Fruit fly (Drosophila melanogaster) whole organism, embryonic: Measurements from ENCODE around the gene CG17109.
A peak's percentile ranks its signal among the peaks of the same experiment; 100 is the strongest.

Source experiments
- CG10543 ChIP-seq: fragments of 200-800 bp; sonication (Bioruptor generic); optimal IDR thresholded peaks from 3 replicates; lab custom pipeline; 2017; ENCODE audit warnings: missing biosample characterization, mild to moderate bottlenecking, missing genetic modification characterization, moderate library complexity
- CG10979 ChIP-seq: fragments of 200-800 bp; sonication (Bioruptor generic); optimal IDR thresholded peaks from 2 replicates; lab custom pipeline; 2018; ENCODE audit warnings: missing biosample characterization, mild to moderate bottlenecking, missing genetic modification characterization, moderate library complexity
- CG11085 ChIP-seq: fragments of 200-800 bp; sonication (Bioruptor generic); IDR thresholded peaks from 2 replicates; pipeline ENCODE4 v1.3.6; 2022; ENCODE audit warnings: missing biosample characterization, missing genetic modification characterization
- CG11723 ChIP-seq: fragments of 200-800 bp; sonication (Bioruptor generic); optimal IDR thresholded peaks from 2 replicates; lab custom pipeline; 2017; ENCODE audit warnings: missing biosample characterization, mild to moderate bottlenecking, missing genetic modification characterization
- CG12219 ChIP-seq: fragments of 200-800 bp; sonication (Bioruptor generic); optimal IDR thresholded peaks from 3 replicates; lab custom pipeline; 2018; ENCODE audit warnings: missing biosample characterization, mild to moderate bottlenecking, missing genetic modification characterization
- CG13894 ChIP-seq: fragments of 200-800 bp; sonication (Bioruptor generic); optimal IDR thresholded peaks from 3 replicates; lab custom pipeline; 2018; ENCODE audit warnings: missing biosample characterization, mild to moderate bottlenecking, missing genetic modification characterization, moderate library complexity
- CG14050 ChIP-seq: fragments of 200-800 bp; sonication (Bioruptor generic); IDR thresholded peaks from 3 replicates; pipeline ENCODE4 v1.3.6; 2022; ENCODE audit warnings: missing biosample characterization, missing genetic modification characterization
- CG15073 ChIP-seq: fragments of 200-800 bp; sonication (Bioruptor generic); optimal IDR thresholded peaks from 2 replicates; lab custom pipeline; 2016; ENCODE audit warnings: missing biosample characterization, missing genetic modification characterization
- CG15696 ChIP-seq: fragments of 200-800 bp; sonication (Bioruptor generic); optimal IDR thresholded peaks from 2 replicates; lab custom pipeline; 2019; ENCODE audit warnings: missing biosample characterization, mild to moderate bottlenecking, missing genetic modification characterization, moderate library complexity
- CG17328 ChIP-seq: fragments of 200-800 bp; sonication (Bioruptor generic); IDR thresholded peaks from 2 replicates; pipeline ENCODE4 v1.3.6; 2022; ENCODE audit warnings: missing biosample characterization, missing genetic modification characterization
- CG17359 ChIP-seq: fragments of 200-800 bp; sonication (Bioruptor generic); optimal IDR thresholded peaks from 3 replicates; lab custom pipeline; 2018; ENCODE audit warnings: missing biosample characterization, mild to moderate bottlenecking, missing genetic modification characterization, moderate library complexity
- CG17912 ChIP-seq: fragments of 200-800 bp; sonication (Bioruptor generic); optimal IDR thresholded peaks from 2 replicates; lab custom pipeline; 2018; ENCODE audit warnings: missing biosample characterization, mild to moderate bottlenecking, missing genetic modification characterization
- CG18262 ChIP-seq: fragments of 200-800 bp; optimal IDR thresholded peaks from 3 replicates; lab custom pipeline; 2019; ENCODE audit warnings: missing biosample characterization, mild to moderate bottlenecking, missing genetic modification characterization, moderate library complexity
- CG18599 ChIP-seq: fragments of 200-800 bp; sonication (Bioruptor generic); optimal IDR thresholded peaks from 3 replicates; lab custom pipeline; 2017; ENCODE audit warnings: missing biosample characterization, missing genetic modification characterization, mild to moderate bottlenecking, moderate library complexity, missing genetic modification reagents
- CG2875 ChIP-seq: fragments of 200-800 bp; sonication (Bioruptor generic); optimal IDR thresholded peaks from 2 replicates; lab custom pipeline; 2017; ENCODE audit warnings: missing biosample characterization, mild to moderate bottlenecking, missing genetic modification characterization, missing genetic modification reagents
- CG34422 ChIP-seq: fragments of 200-800 bp; sonication (Bioruptor generic); IDR thresholded peaks from 3 replicates; pipeline ENCODE4 v1.3.6; 2022; ENCODE audit warnings: missing biosample characterization, missing genetic modification characterization
- CG3726 ChIP-seq: fragments of 200-800 bp; sonication (Bioruptor generic); IDR thresholded peaks from 3 replicates; pipeline ENCODE4, ENCODE4 v1.3.6; 2022; ENCODE audit warnings: missing biosample characterization, missing genetic modification characterization
- CG4820 ChIP-seq: fragments of 200-800 bp; sonication (Bioruptor generic); optimal IDR thresholded peaks from 3 replicates; lab custom pipeline; 2016; ENCODE audit warnings: missing biosample characterization, missing genetic modification characterization
- CG4854 ChIP-seq: fragments of 200-800 bp; sonication (Bioruptor generic); optimal IDR thresholded peaks from 2 replicates; lab custom pipeline; 2016; ENCODE audit warnings: missing biosample characterization, missing genetic modification characterization, inconsistent platforms
- CG6689 ChIP-seq: fragments of 200-800 bp; sonication (Bioruptor generic); IDR thresholded peaks from 2 replicates; pipeline ENCODE4 v1.3.6; 2022; ENCODE audit warnings: missing biosample characterization, missing genetic modification characterization
- CG7357 ChIP-seq: fragments of 200-800 bp; sonication (Bioruptor generic); IDR thresholded peaks from 3 replicates; pipeline ENCODE4 v1.3.6; 2022; ENCODE audit warnings: missing biosample characterization, missing genetic modification characterization
- CG8944 ChIP-seq: fragments of 200-800 bp; sonication (Bioruptor generic); optimal IDR thresholded peaks from 3 replicates; lab custom pipeline; 2016; ENCODE audit warnings: missing biosample characterization, missing genetic modification characterization
- CG9437 ChIP-seq: fragments of 200-800 bp; sonication (Bioruptor generic); optimal IDR thresholded peaks from 2 replicates; lab custom pipeline; 2018; ENCODE audit warnings: missing biosample characterization, mild to moderate bottlenecking, missing genetic modification characterization
- CHES-1-like ChIP-seq: fragments of 200-800 bp; sonication (Bioruptor generic); optimal IDR thresholded peaks from 2 replicates; lab custom pipeline; 2016; ENCODE audit warnings: missing biosample characterization, missing genetic modification characterization
- Camta ChIP-seq: fragments of 200-800 bp; sonication (Bioruptor generic); optimal IDR thresholded peaks from 2 replicates; lab custom pipeline; 2016; ENCODE audit warnings: missing biosample characterization, missing genetic modification characterization
- CkIIα-i1 ChIP-seq: fragments of 200-800 bp; sonication (Bioruptor generic); IDR thresholded peaks from 2 replicates; pipeline ENCODE4 v1.3.6; 2022; ENCODE audit warnings: missing biosample characterization, missing genetic modification characterization
- Dad ChIP-seq: fragments of 200-800 bp; sonication (Bioruptor generic); optimal IDR thresholded peaks from 3 replicates; lab custom pipeline; 2016; ENCODE audit warnings: missing biosample characterization, missing genetic modification characterization
- Ets97D ChIP-seq: fragments of 200-800 bp; sonication (Bioruptor generic); optimal IDR thresholded peaks from 3 replicates; lab custom pipeline; 2016; ENCODE audit warnings: missing biosample characterization, missing genetic modification characterization
- HHEX ChIP-seq: fragments of 200-800 bp; sonication (Bioruptor generic); optimal IDR thresholded peaks from 3 replicates; lab custom pipeline; 2017; ENCODE audit warnings: missing biosample characterization, mild to moderate bottlenecking, missing genetic modification characterization, missing genetic modification reagents
- Lpt ChIP-seq: fragments of >200 bp; optimal IDR thresholded peaks from 2 replicates; lab custom pipeline; 2018; ENCODE audit warnings: missing biosample characterization, missing genetic modification characterization
- Ssrp ChIP-seq: fragments of 200-800 bp; sonication (Bioruptor generic); optimal IDR thresholded peaks from 2 replicates; lab custom pipeline; 2018; ENCODE audit warnings: missing biosample characterization, mild to moderate bottlenecking, missing genetic modification characterization, moderate library complexity
- Xbp1 ChIP-seq: fragments of 200-800 bp; sonication (Bioruptor generic); optimal IDR thresholded peaks from 3 replicates; lab custom pipeline; 2016; ENCODE audit warnings: missing biosample characterization, mild to moderate bottlenecking, missing genetic modification characterization
- bab2 ChIP-seq: fragments of 200-800 bp; sonication (Bioruptor generic); optimal IDR thresholded peaks from 2 replicates; lab custom pipeline; 2016; ENCODE audit warnings: missing biosample characterization, missing genetic modification characterization
- cg ChIP-seq: fragments of 200-800 bp; sonication (Bioruptor generic); optimal IDR thresholded peaks from 3 replicates; lab custom pipeline; 2019; ENCODE audit warnings: missing biosample characterization, mild to moderate bottlenecking, missing genetic modification characterization, moderate library complexity
- chm ChIP-seq: fragments of 200-800 bp; sonication (Bioruptor generic); IDR thresholded peaks from 2 replicates; pipeline ENCODE4 v1.3.6; 2022; ENCODE audit warnings: missing biosample characterization, missing genetic modification characterization
- ci ChIP-seq: fragments of 200-800 bp; sonication (Bioruptor generic); IDR thresholded peaks from 3 replicates; pipeline ENCODE4 v1.3.6; 2022; ENCODE audit warnings: missing biosample characterization, missing genetic modification characterization
- grau ChIP-seq: fragments of 200-800 bp; optimal IDR thresholded peaks from 3 replicates; lab custom pipeline; 2019; ENCODE audit warnings: missing biosample characterization, mild to moderate bottlenecking, missing genetic modification characterization, moderate library complexity
- gro ChIP-seq: fragments of 200-800 bp; sonication (Bioruptor generic); optimal IDR thresholded peaks from 2 replicates; lab custom pipeline; 2016; ENCODE audit warnings: missing biosample characterization, missing genetic modification characterization
- hth ChIP-seq: fragments of >200 bp; optimal IDR thresholded peaks from 2 replicates; lab custom pipeline; 2017; ENCODE audit warnings: inconsistent platforms
- insv ChIP-seq, 2 experiments: fragments of 200-800 bp; sonication (Bioruptor generic); optimal IDR thresholded peaks; 3 replicates each; lab custom pipeline; 2016 to 2018; ENCODE audit warnings: missing biosample characterization in 2 of 2, missing genetic modification characterization in 2 of 2
- luna ChIP-seq: fragments of 200-800 bp; sonication (Bioruptor generic); optimal IDR thresholded peaks from 2 replicates; lab custom pipeline; 2016; ENCODE audit warnings: missing biosample characterization, missing genetic modification characterization
- maf-S ChIP-seq: fragments of 200-800 bp; sonication (Bioruptor generic); optimal IDR thresholded peaks from 2 replicates; lab custom pipeline; 2016; ENCODE audit warnings: missing biosample characterization, missing genetic modification characterization
- nerfin-2 ChIP-seq: fragments of 200-800 bp; sonication (Bioruptor generic); IDR thresholded peaks from 2 replicates; pipeline ENCODE4 v1.3.6; 2022; ENCODE audit warnings: missing biosample characterization, missing genetic modification characterization; ENCODE audit not compliant: partially characterized antibody
- pho ChIP-seq: fragments of 200-800 bp; sonication (Bioruptor generic); optimal IDR thresholded peaks from 2 replicates; lab custom pipeline; 2016; ENCODE audit warnings: missing biosample characterization, missing genetic modification characterization
- slbo ChIP-seq: fragments of 200-800 bp; sonication (Bioruptor generic); IDR thresholded peaks from 2 replicates; pipeline ENCODE4 v1.3.6; 2022; ENCODE audit warnings: missing biosample characterization, missing genetic modification characterization
- ssp ChIP-seq: fragments of 200-800 bp; sonication (Bioruptor generic); IDR thresholded peaks from 2 replicates; pipeline ENCODE4 v1.3.6; 2022; ENCODE audit warnings: missing biosample characterization, missing genetic modification characterization
- tna ChIP-seq: fragments of 200-800 bp; sonication (Bioruptor generic); IDR thresholded peaks from 2 replicates; pipeline ENCODE4 v1.3.6; 2022; ENCODE audit warnings: missing biosample characterization, missing genetic modification characterization; ENCODE audit not compliant: partially characterized antibody
- trh ChIP-seq: fragments of 200-800 bp; sonication (Bioruptor generic); optimal IDR thresholded peaks from 2 replicates; lab custom pipeline; 2016; ENCODE audit warnings: missing biosample characterization, missing genetic modification characterization
- tx ChIP-seq: fragments of 200-800 bp; sonication (Bioruptor generic); optimal IDR thresholded peaks from 2 replicates; lab custom pipeline; 2016; ENCODE audit warnings: missing biosample characterization, missing genetic modification characterization
- zf30C ChIP-seq: fragments of 200-800 bp; sonication (Bioruptor generic); optimal IDR thresholded peaks from 3 replicates; lab custom pipeline; 2018; ENCODE audit warnings: missing biosample characterization, mild to moderate bottlenecking, missing genetic modification characterization
- zfh2 ChIP-seq: fragments of 200-800 bp; sonication (Bioruptor generic); optimal IDR thresholded peaks from 2 replicates; lab custom pipeline; 2016; ENCODE audit warnings: missing biosample characterization, missing genetic modification characterization

The CG17109 gene

DNA sequence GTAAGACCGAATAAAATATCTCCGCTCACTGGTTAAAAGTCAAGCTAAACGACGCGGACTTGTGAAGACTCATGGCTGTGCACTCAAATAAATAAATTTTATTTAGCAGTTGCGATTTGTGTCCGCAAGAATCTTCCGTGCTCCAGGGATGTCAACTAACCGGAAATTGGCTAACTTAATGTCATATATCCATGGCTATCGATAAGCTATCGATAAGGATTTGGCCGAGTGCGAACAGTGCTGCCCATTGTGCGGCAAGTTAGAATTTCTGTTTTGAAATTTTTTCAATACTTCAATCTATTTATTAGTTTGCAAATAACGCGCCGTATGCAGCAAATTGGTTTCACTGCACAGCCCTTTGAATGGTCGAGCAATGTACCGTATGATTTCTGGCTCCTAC lies 41.6 kb upstream of the CG17109 start, which contains the start of gene p53 (continued):
- TF ChIP-seq nerfin-2 (GFP tag; lab: Robert Waterston, UW): peak; percentile 40; the same call in 1 of the 2 replicates
- peak; percentile 57; the same call in 1 of the 2 replicates for TF ChIP-seq tna (GFP tag; lab: Robert Waterston, UW)
- TF ChIP-seq CG10543 (GFP tag; lab: Kevin White, UChicago): peak; percentile 65
- TF ChIP-seq Camta: peak; percentile 83
- no peak for TF ChIP-seq zf30C (GFP tag; lab: Kevin White, UChicago)
- TF ChIP-seq Xbp1 (GFP tag; lab: Kevin White, UChicago): peak; percentile 61
- no peak for TF ChIP-seq CG15073 (GFP tag; lab: Kevin White, UChicago)
- peak; percentile 46 for TF ChIP-seq CG13894 (tag; lab: Kevin White, UChicago)
- peak; percentile 64 for TF ChIP-seq luna
- no peak for TF ChIP-seq Lpt (GFP tag; lab: Kevin White, UChicago)
- peak; percentile 99 for TF ChIP-seq Ets97D (GFP tag; lab: Kevin White, UChicago)
- TF ChIP-seq CG17328: peak; percentile 62
- peak; percentile 70 for TF ChIP-seq CG11085 (GFP tag; lab: Robert Waterston, UW)
- TF ChIP-seq CG4854 (GFP tag; lab: Kevin White, UChicago): peak; percentile 77
- TF ChIP-seq CG4820 (GFP tag; lab: Kevin White, UChicago): peak; percentile 40
- peak; percentile 74 for TF ChIP-seq CG12219
- TF ChIP-seq CkIIα-i1 (GFP tag; lab: Robert Waterston, UW): no peak
- TF ChIP-seq CG17912 (GFP tag; lab: Kevin White, UChicago): peak; percentile 56
- TF ChIP-seq trh: peak; percentile 47
- peak; percentile 72 for TF ChIP-seq CG2875
- peak; percentile 68; the same call in 2 of the 3 replicates for TF ChIP-seq CG34422 (GFP tag; lab: Robert Waterston, UW)
- TF ChIP-seq CG10979: peak; percentile 49
- peak; percentile 86 for TF ChIP-seq chm (GFP tag; lab: Robert Waterston, UW)
- 0 out of 2 replicates have a peak, but pooled peaks have one; percentile 41 for TF ChIP-seq CG6689
- TF ChIP-seq CHES-1-like (GFP tag; lab: Kevin White, UChicago): peak; percentile 68
- peak; percentile 76 for TF ChIP-seq CG18599 (GFP tag; lab: Kevin White, UChicago)
- TF ChIP-seq ci (GFP tag; lab: Robert Waterston, UW): peak; percentile 92
- peak; percentile 20 for TF ChIP-seq CG8944
- TF ChIP-seq insv (GFP tag; optimal IDR thresholded peaks at IDR 0.05; lab: Kevin White, UChicago): peak in 1 of 2 experiments; percentile 48
- TF ChIP-seq CG17359 (tag; lab: Kevin White, UChicago): peak; percentile 72
- peak; percentile 6 for TF ChIP-seq CG15696 (tag; lab: Kevin White, UChicago)
- TF ChIP-seq CG18262 (tag; lab: Kevin White, UChicago): peak; percentile 60
- peak; percentile 59 for TF ChIP-seq pho (GFP tag; lab: Kevin White, UChicago)
- TF ChIP-seq slbo (GFP tag; lab: Robert Waterston, UW): peak; percentile 77
- TF ChIP-seq Dad (GFP tag; lab: Kevin White, UChicago): peak; percentile 75
- TF ChIP-seq CG14050 (GFP tag; lab: Robert Waterston, UW): peak; percentile 73
- TF ChIP-seq hth: no peak
- peak; percentile 41 for TF ChIP-seq bab2 (GFP tag; lab: Kevin White, UChicago)
- TF ChIP-seq zfh2 (GFP tag; lab: Kevin White, UChicago): peak; percentile 29
- TF ChIP-seq tx: peak; percentile 12
- peak; percentile 86 for TF ChIP-seq HHEX (GFP tag; lab: Kevin White, UChicago)
- peak; percentile 67 for TF ChIP-seq grau (tag; lab: Kevin White, UChicago)
- peak; percentile 48 for TF ChIP-seq Ssrp (tag; lab: Kevin White, UChicago)
- TF ChIP-seq maf-S (GFP tag; lab: Kevin White, UChicago): peak; percentile 68
- TF ChIP-seq gro: peak; percentile 81
- TF ChIP-seq CG9437: peak; percentile 66
- peak; percentile 61 for TF ChIP-seq CG11723
- 0 out of 3 replicates have a peak, but pooled peaks have one; percentile 53 for TF ChIP-seq CG3726
- TF ChIP-seq cg (GFP tag; lab: Kevin White, UChicago): no peak
- peak; percentile 37; the same call in 1 of the 2 replicates for TF ChIP-seq ssp (GFP tag; lab: Robert Waterston, UW)
- no peak for TF ChIP-seq CG7357 (GFP tag; lab: Robert Waterston, UW)
